Worm (Caenorhabditis elegans) whole organism, L4/young adult: ENCODE data around the gene ule-4.

Source experiments
- W03F9.2 ChIP-seq: fragments of 150-350 bp; optimal IDR thresholded peaks from 2 replicates; lab custom pipeline; 2014; ENCODE audit warnings: missing biosample characterization, missing genetic modification characterization
- dao-5 ChIP-seq: sonication (generic microtip); optimal IDR thresholded peaks from 2 replicates; lab custom pipeline; 2016; ENCODE audit warnings: missing genotype, missing genetic modification characterization, moderate library complexity, missing compliant biosample characterization
- him-1 ChIP-seq: sonication (generic microtip); optimal IDR thresholded peaks from 2 replicates; lab custom pipeline; 2016; ENCODE audit warnings: missing genotype, missing genetic modification reagents, missing genetic modification characterization, missing compliant biosample characterization

- no peak for TF ChIP-seq dao-5 (tag; lab: Kevin White, UChicago)
- no peak for TF ChIP-seq W03F9.2 (tag; lab: Kevin White, UChicago)
- no peak for TF ChIP-seq him-1 (tag; lab: Kevin White, UChicago)
Observed at ce11 chrIV:13649126-13649525, 1.7 kb upstream of the ule-4 start, which contains the start of gene C08F11.10.
